Fruit fly (Drosophila melanogaster) whole organism, pupa: Measurements from ENCODE around the gene Tim17b1.

ENCODE experiments used
- CG12605 ChIP-seq: fragments of 200-800 bp; sonication (Bioruptor generic); IDR thresholded peaks from 2 replicates; pipeline ENCODE4 v1.3.6; 2022; ENCODE audit warnings: missing biosample characterization, missing genetic modification characterization
- CG13204 ChIP-seq: fragments of 200-800 bp; sonication (Bioruptor generic); optimal IDR thresholded peaks from 2 replicates; lab custom pipeline; 2018; ENCODE audit warnings: missing biosample characterization, mild to moderate bottlenecking, missing genetic modification characterization, moderate library complexity
- CG14655 ChIP-seq: fragments of 200-800 bp; sonication (Bioruptor generic); optimal IDR thresholded peaks from 3 replicates; lab custom pipeline; 2017; ENCODE audit warnings: mild to moderate bottlenecking, missing biosample characterization, missing genetic modification reagents, missing genetic modification characterization
- CG17806 ChIP-seq: fragments of 200-800 bp; sonication (Bioruptor generic); optimal IDR thresholded peaks from 2 replicates; lab custom pipeline; 2018; ENCODE audit warnings: missing biosample characterization, mild to moderate bottlenecking, missing genetic modification characterization, moderate library complexity
- CG32121 ChIP-seq: fragments of 200-800 bp; sonication (Bioruptor generic); IDR thresholded peaks from 2 replicates; pipeline ENCODE4 v1.3.6; 2022; ENCODE audit warnings: missing biosample characterization, missing genetic modification characterization
- CG34367 ChIP-seq: fragments of 200-800 bp; sonication (Bioruptor generic); optimal IDR thresholded peaks from 2 replicates; lab custom pipeline; 2018; ENCODE audit warnings: missing biosample characterization, mild to moderate bottlenecking, missing genetic modification characterization
- CG8159 ChIP-seq: fragments of 200-800 bp; sonication (Bioruptor generic); optimal IDR thresholded peaks from 3 replicates; lab custom pipeline; 2018; ENCODE audit warnings: missing biosample characterization, mild to moderate bottlenecking, missing genetic modification characterization, moderate library complexity
- D1 ChIP-seq: fragments of 200-800 bp; sonication (Bioruptor generic); optimal IDR thresholded peaks from 2 replicates; lab custom pipeline; 2018; ENCODE audit warnings: missing biosample characterization, mild to moderate bottlenecking, missing genetic modification characterization, moderate library complexity
- EcR ChIP-seq: fragments of 200-800 bp; sonication (Bioruptor generic); optimal IDR thresholded peaks from 3 replicates; lab custom pipeline; 2019; ENCODE audit warnings: missing biosample characterization, missing genetic modification characterization, mild to moderate bottlenecking, moderate library complexity, missing genetic modification reagents
- Pif1B ChIP-seq: fragments of 200-800 bp; sonication (Bioruptor generic); optimal IDR thresholded peaks from 3 replicates; lab custom pipeline; 2016; ENCODE audit warnings: missing biosample characterization, missing genetic modification characterization
- Snoo ChIP-seq: fragments of 200-800 bp; sonication (Bioruptor generic); optimal IDR thresholded peaks from 3 replicates; lab custom pipeline; 2017; ENCODE audit warnings: missing biosample characterization, mild to moderate bottlenecking, missing genetic modification characterization, inconsistent platforms
- gl ChIP-seq: fragments of 200-800 bp; sonication (Bioruptor generic); optimal IDR thresholded peaks from 2 replicates; lab custom pipeline; 2018; ENCODE audit warnings: missing biosample characterization, mild to moderate bottlenecking, missing genetic modification characterization

- TF ChIP-seq CG13204, result no peak
- TF ChIP-seq CG32121 (GFP tag; lab: Robert Waterston, UW), result no peak
- TF ChIP-seq CG8159 (tag; lab: Kevin White, UChicago), result no peak
- no peak for TF ChIP-seq CG34367
- TF ChIP-seq CG17806, result no peak
- TF ChIP-seq gl, result no peak
- TF ChIP-seq D1, result no peak
- no peak for TF ChIP-seq CG14655 (GFP tag; lab: Kevin White, UChicago)
- no peak for TF ChIP-seq EcR (GFP tag; lab: Kevin White, UChicago)
- no peak for TF ChIP-seq CG12605
- no peak for TF ChIP-seq Snoo (tag; lab: Kevin White, UChicago)
- no peak for TF ChIP-seq Pif1B (GFP tag; lab: Kevin White, UChicago)
Measured at dm6 chr3R:5305850-5306483, 6.0 kb downstream of the Tim17b1 start.
